Fruit fly (Drosophila melanogaster): ENCODE data around the gene lost.

lost gene

dm6 chr3R:4453213-4453956, 50.5 kb downstream of the lost start (continued):
- TF ChIP-seq CG7928 (GFP tag; optimal IDR thresholded peaks at IDR 0.05) (no peak), dimm (GFP tag; IDR thresholded peaks at IDR 0.05) (no peak), CG11456 (GFP tag; IDR thresholded peaks at IDR 0.05) (no peak), Dp (GFP tag; optimal IDR thresholded peaks at IDR 0.05) (peak; percentile 4), lbe (GFP tag; optimal IDR thresholded peaks at IDR 0.05) (peak; percentile 47), CG2129 (GFP tag; IDR thresholded peaks at IDR 0.05; ENCODE audit: partially characterized antibody) (no peak), H15 (GFP tag; IDR thresholded peaks at IDR 0.05) (no peak), CG34376 (GFP tag; optimal IDR thresholded peaks at IDR 0.05) (peak; percentile 61), CG15269 (tag; optimal IDR thresholded peaks at IDR 0.05) (no peak), Six4 (GFP tag; optimal IDR thresholded peaks at IDR 0.05) (no peak), nau (GFP tag; optimal IDR thresholded peaks at IDR 0.05) (peak; percentile 57), Dek (tag; optimal IDR thresholded peaks at IDR 0.05) (no peak), CG16863 (GFP tag; optimal IDR thresholded peaks at IDR 0.05) (no peak), CG7786 (GFP tag; optimal IDR thresholded peaks at IDR 0.05) (no peak), CG9817 (tag; optimal IDR thresholded peaks at IDR 0.05) (no peak), CG8924 (tag; optimal IDR thresholded peaks at IDR 0.05) (peak; percentile 18), CG17328 (GFP tag; IDR thresholded peaks at IDR 0.05) (peak; percentile 50; the same call in 1 of the 2 replicates), CG14014 (GFP tag; IDR thresholded peaks at IDR 0.05) (no peak; the same call in 1 of the 2 replicates), CG3726 (GFP tag; IDR thresholded peaks at IDR 0.05) (no peak), HLHmδ (GFP tag; optimal IDR thresholded peaks at IDR 0.05) (peak; percentile 93), toy (GFP tag; IDR thresholded peaks at IDR 0.05) (no peak; the same call in 1 of the 2 replicates), CG9932 (GFP tag; IDR thresholded peaks at IDR 0.05) (no peak), CHES-1-like (GFP tag; optimal IDR thresholded peaks at IDR 0.05) (peak; percentile 1), CG1602 (GFP tag; optimal IDR thresholded peaks at IDR 0.05) (no peak), CG14667 (GFP tag; IDR thresholded peaks at IDR 0.05) (no peak), CG2199 (GFP tag; IDR thresholded peaks at IDR 0.05) (0 out of 3 replicates have a peak, but pooled peaks have one; percentile 16), sob (GFP tag; IDR thresholded peaks at IDR 0.05) (0 out of 2 replicates have a peak, but pooled peaks have one; percentile 19), yki (optimal IDR thresholded peaks at IDR 0.05) (peak; percentile 93), tgo (GFP tag; IDR thresholded peaks at IDR 0.05) (no peak), slou (GFP tag; optimal IDR thresholded peaks at IDR 0.05) (no peak), CG17829 (tag; optimal IDR thresholded peaks at IDR 0.05) (no peak), CG1792 (GFP tag; optimal IDR thresholded peaks at IDR 0.05) (no peak), TFAM (GFP tag; optimal IDR thresholded peaks at IDR 0.05) (no peak), caup (GFP tag; optimal IDR thresholded peaks at IDR 0.05; ENCODE audit: severe bottlenecking) (peak; percentile 4), br (optimal IDR thresholded peaks at IDR 0.05) (no peak), dan (GFP tag; IDR thresholded peaks at IDR 0.05) (no peak), CG14710 (tag; optimal IDR thresholded peaks at IDR 0.05) (no peak), Rx (GFP tag; IDR thresholded peaks at IDR 0.05) (no peak), disco-r (GFP tag; optimal IDR thresholded peaks at IDR 0.05) (peak; percentile 1), CG17912 (GFP tag; optimal IDR thresholded peaks at IDR 0.05) (no peak), cad (GFP tag; optimal IDR thresholded peaks at IDR 0.05) (no peak), gsb (GFP tag; IDR thresholded peaks at IDR 0.05) (no peak), CG3995 (GFP tag; optimal IDR thresholded peaks at IDR 0.05) (peak; percentile 62), HmgD (GFP tag; optimal IDR thresholded peaks at IDR 0.05) (peak; percentile 74), CG10979 (tag; optimal IDR thresholded peaks at IDR 0.05) (no peak), CG3847 (GFP tag; IDR thresholded peaks at IDR 0.05) (no peak), GATAe (GFP tag; conservative IDR thresholded peaks at IDR 0.05) (no peak), CG8089 (GFP tag; optimal IDR thresholded peaks at IDR 0.05) (no peak), Abd-B (GFP tag; optimal IDR thresholded peaks at IDR 0.05) (no peak), CG13424 (tag; optimal IDR thresholded peaks at IDR 0.05) (no peak), ftz-f1 (GFP tag; optimal IDR thresholded peaks at IDR 0.05) (peak; percentile 32)

All from whole organism, embryonic.